Fruit fly (Drosophila melanogaster) whole organism, embryonic: ENCODE data around the gene CG16790.
A peak's percentile ranks its signal among the peaks of the same experiment; 100 is the strongest.

Experiments used
- Adf1 ChIP-seq: fragments of 200-800 bp; sonication (Bioruptor generic); IDR thresholded peaks from 2 replicates; pipeline ENCODE4 v1.3.6; 2022; ENCODE audit warnings: missing biosample characterization, missing genetic modification characterization
- CG10654 ChIP-seq: fragments of 200-800 bp; sonication (Bioruptor generic); optimal IDR thresholded peaks from 2 replicates; lab custom pipeline; 2016; ENCODE audit warnings: missing biosample characterization, missing genetic modification characterization
- CG10979 ChIP-seq: fragments of 200-800 bp; sonication (Bioruptor generic); optimal IDR thresholded peaks from 2 replicates; lab custom pipeline; 2018; ENCODE audit warnings: missing biosample characterization, mild to moderate bottlenecking, missing genetic modification characterization, moderate library complexity
- CG11504 ChIP-seq: fragments of 200-800 bp; sonication (Bioruptor generic); optimal IDR thresholded peaks from 3 replicates; lab custom pipeline; 2019; ENCODE audit warnings: missing biosample characterization, mild to moderate bottlenecking, missing genetic modification characterization, moderate library complexity
- CG12155 ChIP-seq: fragments of 200-800 bp; sonication (Bioruptor generic); optimal IDR thresholded peaks from 3 replicates; lab custom pipeline; 2016; ENCODE audit warnings: missing biosample characterization, missing genetic modification characterization
- CG12299 ChIP-seq: fragments of 200-800 bp; sonication (Bioruptor generic); optimal IDR thresholded peaks from 2 replicates; lab custom pipeline; 2018; ENCODE audit warnings: missing biosample characterization, mild to moderate bottlenecking, missing genetic modification characterization
- CG13287 ChIP-seq: fragments of 200-800 bp; sonication (Bioruptor generic); IDR thresholded peaks from 2 replicates; pipeline ENCODE4 v1.3.6; 2022; ENCODE audit warnings: missing biosample characterization, missing genetic modification characterization; ENCODE audit not compliant: partially characterized antibody
- CG1603 ChIP-seq: fragments of 200-800 bp; sonication (Bioruptor generic); optimal IDR thresholded peaks from 2 replicates; lab custom pipeline; 2019; ENCODE audit warnings: missing biosample characterization, mild to moderate bottlenecking, missing genetic modification characterization, moderate library complexity
- CG17359 ChIP-seq: fragments of 200-800 bp; sonication (Bioruptor generic); optimal IDR thresholded peaks from 3 replicates; lab custom pipeline; 2018; ENCODE audit warnings: missing biosample characterization, mild to moderate bottlenecking, missing genetic modification characterization, moderate library complexity
- CG17612 ChIP-seq: fragments of 200-800 bp; sonication (Bioruptor generic); IDR thresholded peaks from 2 replicates; pipeline ENCODE4 v1.3.6; 2022; ENCODE audit warnings: missing biosample characterization, missing genetic modification characterization
- CG2199 ChIP-seq: fragments of 200-800 bp; sonication (Bioruptor generic); IDR thresholded peaks from 3 replicates; pipeline ENCODE4 v1.3.6; 2022; ENCODE audit warnings: missing biosample characterization, missing genetic modification characterization
- CG2889 ChIP-seq: fragments of 200-800 bp; sonication (Bioruptor generic); IDR thresholded peaks from 3 replicates; pipeline ENCODE4 v1.3.6; 2022; ENCODE audit warnings: missing biosample characterization, missing genetic modification characterization
- CG3163 ChIP-seq: fragments of 200-800 bp; sonication (Bioruptor generic); optimal IDR thresholded peaks from 3 replicates; lab custom pipeline; 2016; ENCODE audit warnings: missing biosample characterization, missing genetic modification characterization
- CG4730 ChIP-seq: fragments of 200-800 bp; sonication (Bioruptor generic); IDR thresholded peaks from 2 replicates; pipeline ENCODE4 v1.3.6; 2022; ENCODE audit warnings: missing biosample characterization, missing genetic modification characterization
- CG5953 ChIP-seq: fragments of 200-800 bp; sonication (Bioruptor generic); IDR thresholded peaks from 2 replicates; pipeline ENCODE4 v1.3.6; 2022; ENCODE audit warnings: missing biosample characterization, missing genetic modification characterization
- CG7745 ChIP-seq: fragments of 200-800 bp; sonication (Bioruptor generic); optimal IDR thresholded peaks from 2 replicates; lab custom pipeline; 2018; ENCODE audit warnings: missing biosample characterization, mild to moderate bottlenecking, missing genetic modification characterization, moderate library complexity
- CG9437 ChIP-seq: fragments of 200-800 bp; sonication (Bioruptor generic); optimal IDR thresholded peaks from 2 replicates; lab custom pipeline; 2018; ENCODE audit warnings: missing biosample characterization, mild to moderate bottlenecking, missing genetic modification characterization
- CG9876 ChIP-seq: fragments of 200-800 bp; sonication (Bioruptor generic); optimal IDR thresholded peaks from 2 replicates; lab custom pipeline; 2016; ENCODE audit warnings: missing biosample characterization, missing genetic modification characterization
- Fer3 ChIP-seq: fragments of 200-800 bp; sonication (Bioruptor generic); optimal IDR thresholded peaks from 2 replicates; lab custom pipeline; 2018; ENCODE audit warnings: missing biosample characterization, mild to moderate bottlenecking, missing genetic modification characterization, moderate library complexity
- Gsc ChIP-seq: fragments of 200-800 bp; sonication (Bioruptor generic); IDR thresholded peaks from 2 replicates; pipeline ENCODE4 v1.3.6; 2022; ENCODE audit warnings: missing biosample characterization, missing genetic modification characterization
- H2.0 ChIP-seq: fragments of 200-800 bp; sonication (Bioruptor generic); IDR thresholded peaks from 2 replicates; pipeline ENCODE4 v1.3.6; 2022; ENCODE audit warnings: missing biosample characterization, missing genetic modification characterization
- Lhr ChIP-seq: fragments of 200-800 bp; sonication (Bioruptor generic); optimal IDR thresholded peaks from 3 replicates; lab custom pipeline; 2017; ENCODE audit warnings: mild to moderate bottlenecking, missing biosample characterization, missing genetic modification reagents, missing genetic modification characterization
- MBD-R2 ChIP-seq: fragments of 200-800 bp; sonication (Bioruptor generic); IDR thresholded peaks from 2 replicates; pipeline ENCODE4 v1.3.6; 2022; ENCODE audit warnings: missing biosample characterization, missing genetic modification characterization
- MESR4 ChIP-seq: fragments of 200-800 bp; sonication (Bioruptor generic); optimal IDR thresholded peaks from 2 replicates; lab custom pipeline; 2018; ENCODE audit warnings: missing biosample characterization, mild to moderate bottlenecking, missing genetic modification characterization, moderate library complexity
- NK7.1 ChIP-seq: fragments of 200-800 bp; sonication (Bioruptor generic); optimal IDR thresholded peaks from 3 replicates; lab custom pipeline; 2016; ENCODE audit warnings: missing biosample characterization, missing genetic modification characterization
- Oli ChIP-seq: fragments of 200-800 bp; sonication (Bioruptor generic); optimal IDR thresholded peaks from 2 replicates; lab custom pipeline; 2018; ENCODE audit warnings: missing biosample characterization, mild to moderate bottlenecking, missing genetic modification characterization, moderate library complexity
- Stat92E ChIP-seq, 3 experiments: fragments of >200 bp in 2 of 3; fragments of 200-800 bp in 1 of 3; sonication (Bioruptor generic) in 1 of 3; optimal IDR thresholded peaks; 2 replicates each; lab custom pipeline; 2017 to 2019; ENCODE audit warnings: missing biosample characterization in 3 of 3, missing genetic modification characterization in 3 of 3, mild to moderate bottlenecking in 1 of 3, moderate library complexity in 1 of 3
- ato ChIP-seq: fragments of 200-800 bp; sonication (Bioruptor generic); IDR thresholded peaks from 2 replicates; pipeline ENCODE4 v1.3.6; 2022; ENCODE audit warnings: missing biosample characterization, missing genetic modification characterization; ENCODE audit not compliant: partially characterized antibody
- caup ChIP-seq: fragments of 200-800 bp; sonication (Bioruptor generic); optimal IDR thresholded peaks from 3 replicates; lab custom pipeline; 2017; ENCODE audit warnings: missing biosample characterization, mild to moderate bottlenecking, missing genetic modification characterization, moderate library complexity; ENCODE audit not compliant: severe bottlenecking
- ci ChIP-seq: fragments of 200-800 bp; sonication (Bioruptor generic); IDR thresholded peaks from 3 replicates; pipeline ENCODE4 v1.3.6; 2022; ENCODE audit warnings: missing biosample characterization, missing genetic modification characterization
- dpn ChIP-seq, 2 experiments: fragments of 200-800 bp; sonication (Bioruptor generic); optimal IDR thresholded peaks; 3 replicates each; lab custom pipeline; 2016; ENCODE audit warnings: missing biosample characterization in 2 of 2, missing genetic modification characterization in 2 of 2
- ems ChIP-seq: fragments of 200-800 bp; sonication (Bioruptor generic); optimal IDR thresholded peaks from 3 replicates; lab custom pipeline; 2016; ENCODE audit warnings: missing biosample characterization, missing genetic modification characterization
- gro ChIP-seq: fragments of 200-800 bp; sonication (Bioruptor generic); optimal IDR thresholded peaks from 2 replicates; lab custom pipeline; 2016; ENCODE audit warnings: missing biosample characterization, missing genetic modification characterization
- insv ChIP-seq, 2 experiments: fragments of 200-800 bp; sonication (Bioruptor generic); optimal IDR thresholded peaks; 3 replicates each; lab custom pipeline; 2016 to 2018; ENCODE audit warnings: missing biosample characterization in 2 of 2, missing genetic modification characterization in 2 of 2
- jumu ChIP-seq: fragments of 200-800 bp; sonication (Bioruptor generic); optimal IDR thresholded peaks from 3 replicates; lab custom pipeline; 2016; ENCODE audit warnings: missing biosample characterization, missing genetic modification characterization
- lilli ChIP-seq: fragments of 200-800 bp; sonication (Bioruptor generic); optimal IDR thresholded peaks from 3 replicates; lab custom pipeline; 2016; ENCODE audit warnings: missing biosample characterization, missing genetic modification characterization
- nom ChIP-seq: fragments of 200-800 bp; sonication (Bioruptor generic); optimal IDR thresholded peaks from 2 replicates; lab custom pipeline; 2017; ENCODE audit warnings: missing biosample characterization, missing genetic modification characterization, mild to moderate bottlenecking, moderate library complexity, missing genetic modification reagents
- otp ChIP-seq: fragments of 200-800 bp; sonication (Bioruptor generic); IDR thresholded peaks from 3 replicates; pipeline ENCODE4, ENCODE4 v1.3.6; 2022; ENCODE audit warnings: missing biosample characterization, missing genetic modification characterization
- peb ChIP-seq: fragments of 200-800 bp; sonication (Bioruptor generic); IDR thresholded peaks from 2 replicates; pipeline ENCODE4 v1.3.6; 2022; ENCODE audit warnings: missing biosample characterization, missing genetic modification characterization
- pita ChIP-seq: fragments of 200-800 bp; sonication (Bioruptor generic); optimal IDR thresholded peaks from 2 replicates; lab custom pipeline; 2017; ENCODE audit warnings: missing biosample characterization, mild to moderate bottlenecking, missing genetic modification characterization
- sna ChIP-seq: fragments of 200-800 bp; sonication (Bioruptor generic); IDR thresholded peaks from 2 replicates; pipeline ENCODE4 v1.3.6; 2022; ENCODE audit warnings: missing biosample characterization, missing genetic modification characterization; ENCODE audit not compliant: partially characterized antibody
- so ChIP-seq: fragments of 200-800 bp; sonication (Bioruptor generic); IDR thresholded peaks from 3 replicates; pipeline ENCODE4 v1.3.6; 2022; ENCODE audit warnings: missing biosample characterization, missing genetic modification characterization

CG16790 gene

DNA sequence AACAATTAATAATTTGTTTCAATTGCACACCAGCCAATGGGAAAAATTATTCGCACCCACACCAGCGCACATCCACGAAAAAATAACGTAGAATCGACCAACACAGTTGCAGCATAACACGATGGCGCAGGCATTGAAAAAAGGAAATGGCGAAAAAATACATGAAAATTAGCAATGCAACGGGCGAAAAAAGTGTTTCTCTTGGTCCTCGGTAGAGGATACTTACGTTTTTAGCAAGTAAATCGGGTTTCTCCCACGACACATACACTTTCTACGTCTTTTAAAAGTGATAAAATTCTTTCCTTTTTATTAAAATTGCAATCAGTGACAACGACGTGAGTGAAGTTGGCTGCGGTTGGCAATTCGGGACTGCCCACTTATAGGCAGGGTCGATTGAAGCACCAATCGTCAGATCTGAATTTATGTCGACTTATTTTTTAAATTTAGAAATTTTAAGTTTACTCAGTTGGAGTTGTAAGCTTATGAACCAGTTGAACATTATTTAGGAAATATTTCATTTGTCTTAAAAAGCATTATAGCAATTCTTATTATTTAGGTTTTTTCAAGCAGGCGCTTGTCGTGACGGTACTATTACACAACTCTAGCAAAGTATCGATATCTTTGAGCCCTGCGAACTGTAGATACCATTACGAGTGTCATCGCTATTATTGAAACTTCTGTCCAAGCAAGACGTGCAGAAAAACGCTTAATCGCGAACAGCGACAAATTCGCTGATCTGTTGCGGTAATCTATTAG lies 7.5 kb upstream of the CG16790 start, which contains the start of the genes Kap-alpha3 and Son (continued):
- peak; percentile 86 to 95 for TF ChIP-seq dpn (GFP tag; optimal IDR thresholded peaks at IDR 0.05; lab: Kevin White, UChicago)
- TF ChIP-seq CG3163 (GFP tag; lab: Kevin White, UChicago): peak; percentile 81
- peak; percentile 82 for TF ChIP-seq CG2889 (GFP tag; lab: Robert Waterston, UW)
- peak; percentile 90 for TF ChIP-seq CG10654 (GFP tag; lab: Kevin White, UChicago)
- peak; percentile 92 for TF ChIP-seq NK7.1
- peak; percentile 87 for TF ChIP-seq CG11504 (tag; lab: Kevin White, UChicago)
- peak; percentile 89 for TF ChIP-seq jumu (GFP tag; lab: Kevin White, UChicago)
- TF ChIP-seq Fer3: peak; percentile 93
- peak; percentile 66 for TF ChIP-seq CG17612
- peak; percentile 82 for TF ChIP-seq CG4730
- peak in 1 of 2 experiments; percentile 85 for TF ChIP-seq insv (GFP tag; optimal IDR thresholded peaks at IDR 0.05; lab: Kevin White, UChicago)
- TF ChIP-seq sna: peak; percentile 82
- TF ChIP-seq Stat92E (GFP tag; optimal IDR thresholded peaks at IDR 0.05; lab: Kevin White, UChicago): peak in 1 of 3 experiments; percentile 60
- peak; percentile 67; the same call in 1 of the 2 replicates for TF ChIP-seq peb (GFP tag; lab: Robert Waterston, UW)
- TF ChIP-seq CG5953 (GFP tag; lab: Robert Waterston, UW): peak; percentile 72
- TF ChIP-seq CG2199: peak; percentile 79; the same call in 2 of the 3 replicates
- TF ChIP-seq pita (GFP tag; lab: Kevin White, UChicago): no peak
- TF ChIP-seq CG12155 (GFP tag; lab: Kevin White, UChicago): peak; percentile 89
- peak; percentile 73 for TF ChIP-seq CG1603 (tag; lab: Kevin White, UChicago)
- peak; percentile 42 for TF ChIP-seq CG7745 (tag; lab: Kevin White, UChicago)
- TF ChIP-seq H2.0 (GFP tag; lab: Robert Waterston, UW): peak; percentile 84
- peak; percentile 79 for TF ChIP-seq CG10979 (tag; lab: Kevin White, UChicago)
- TF ChIP-seq MESR4: peak; percentile 93
- peak; percentile 35; the same call in 1 of the 2 replicates for TF ChIP-seq Gsc (GFP tag; lab: Robert Waterston, UW)
- peak; percentile 88 for TF ChIP-seq CG17359 (tag; lab: Kevin White, UChicago)
- TF ChIP-seq CG9437 (GFP tag; lab: Kevin White, UChicago): peak; percentile 97
- TF ChIP-seq so (GFP tag; lab: Robert Waterston, UW): peak; percentile 72; the same call in 2 of the 3 replicates
- TF ChIP-seq CG12299 (tag; lab: Kevin White, UChicago): peak; percentile 86
- TF ChIP-seq caup (GFP tag; lab: Kevin White, UChicago): peak; percentile 96
- TF ChIP-seq gro (GFP tag; lab: Kevin White, UChicago): peak; percentile 93
- peak; percentile 95 for TF ChIP-seq CG9876 (GFP tag; lab: Kevin White, UChicago)
- TF ChIP-seq Adf1 (GFP tag; lab: Robert Waterston, UW): peak; percentile 59
- peak; percentile 67; the same call in 1 of the 2 replicates for TF ChIP-seq MBD-R2 (GFP tag; lab: Robert Waterston, UW)
- peak; percentile 92 for TF ChIP-seq nom
- peak; percentile 94 for TF ChIP-seq lilli (GFP tag; lab: Kevin White, UChicago)
- peak; percentile 93 for TF ChIP-seq Lhr (GFP tag; lab: Kevin White, UChicago)
- peak; percentile 89 for TF ChIP-seq CG13287 (GFP tag; lab: Robert Waterston, UW)
- peak; percentile 93 for TF ChIP-seq ems (GFP tag; lab: Kevin White, UChicago)
- TF ChIP-seq ci (GFP tag; lab: Robert Waterston, UW): peak; percentile 95
- TF ChIP-seq Oli: peak; percentile 84
- TF ChIP-seq otp (GFP tag; lab: Robert Waterston, UW): peak; percentile 82; the same call in 2 of the 3 replicates
- no peak for TF ChIP-seq ato (GFP tag; lab: Robert Waterston, UW)
- TF ChIP-seq, all 482 proteins: peak for 455
